Worm (Caenorhabditis elegans): ENCODE measurements around the gene lmd-5.
A peak's percentile ranks its signal among the peaks of the same experiment; 100 is the strongest.

Gene lmd-5

DNA sequence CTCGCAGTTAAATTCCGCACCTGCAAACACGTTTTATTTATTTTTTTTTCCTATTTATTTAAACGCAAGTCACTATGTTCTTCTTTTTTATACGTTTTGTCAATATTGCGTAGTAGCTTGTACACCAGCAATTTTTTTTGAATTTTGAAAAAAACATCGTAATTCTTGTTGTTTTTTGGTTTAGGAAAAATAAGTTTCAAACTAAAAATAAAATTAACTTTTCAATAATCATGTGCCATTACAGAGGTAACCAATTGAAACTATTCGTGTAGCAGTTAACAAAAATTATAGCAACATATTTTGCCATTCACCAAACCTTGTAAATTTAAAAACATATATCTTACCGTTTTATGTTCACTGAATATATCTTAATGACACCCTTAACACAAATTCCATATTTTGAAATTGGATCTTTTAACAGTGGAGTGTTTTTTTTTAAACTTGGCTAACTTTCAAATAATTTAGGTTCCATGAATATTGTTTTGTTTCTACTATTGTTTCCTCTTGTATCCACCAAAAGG lies at the start of gene lmd-5:
TSS of gene lmd-5 (plus strand) at position 471 of the 521 bp plus-strand sequence.
- TF ChIP-seq him-1 (tag; optimal IDR thresholded peaks at IDR 0.05) (no peak), W03F9.2 (tag; optimal IDR thresholded peaks at IDR 0.05) (no peak), dao-5 (tag; optimal IDR thresholded peaks at IDR 0.05) (no peak)

DNA sequence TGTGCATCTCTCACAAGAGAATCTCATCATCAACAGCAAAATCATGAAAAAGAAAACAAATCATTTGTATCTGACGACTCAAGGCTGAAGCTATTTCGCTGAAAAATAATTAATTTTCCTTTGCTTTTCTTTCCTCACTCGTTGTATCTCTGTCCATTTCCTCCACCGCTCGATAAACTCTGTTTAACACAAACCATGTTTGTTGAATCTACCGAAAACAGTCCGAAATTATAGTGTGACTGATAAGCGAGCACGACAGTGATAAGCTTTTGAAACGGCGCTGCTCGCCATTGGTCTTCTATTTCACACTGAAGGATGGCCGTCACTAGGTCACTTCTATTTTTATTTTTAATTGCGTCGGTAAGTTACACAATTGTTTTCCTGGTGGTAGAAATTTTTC lies 47.8 kb upstream of the lmd-5 start, which contains the start of gene npa-1:
TSS of gene npa-1 (plus strand) at position 142 of the 400 bp plus-strand sequence.
- TF ChIP-seq him-1 (tag; optimal IDR thresholded peaks at IDR 0.05) = no peak
- TF ChIP-seq W03F9.2 (tag; optimal IDR thresholded peaks at IDR 0.05) = no peak
- TF ChIP-seq dao-5 (tag; optimal IDR thresholded peaks at IDR 0.05) = no peak

DNA sequence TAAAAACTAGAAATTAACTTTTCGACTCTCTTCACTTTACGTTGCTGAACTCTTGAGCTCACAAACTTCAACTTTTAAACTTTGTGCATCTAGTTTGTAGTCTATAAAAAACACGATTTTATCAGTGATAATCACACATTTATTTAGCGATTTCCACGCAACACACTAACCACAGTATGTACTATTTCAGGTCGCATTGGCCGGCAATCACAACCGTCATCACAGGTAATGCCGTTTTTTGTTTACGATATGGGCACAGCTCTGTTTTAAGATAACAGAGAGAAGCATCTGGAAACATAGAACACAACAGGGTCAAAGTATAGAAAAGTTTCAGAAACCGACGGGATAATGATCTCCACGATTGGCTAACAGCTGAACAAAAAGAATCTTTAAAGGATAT lies 47.3 kb upstream of the lmd-5 start:
- no peak for TF ChIP-seq W03F9.2 (tag; optimal IDR thresholded peaks at IDR 0.05)
- TF ChIP-seq him-1 (tag; optimal IDR thresholded peaks at IDR 0.05) = no peak
- no peak for TF ChIP-seq dao-5 (tag; optimal IDR thresholded peaks at IDR 0.05)

- no peak for TF ChIP-seq dao-5 (tag; optimal IDR thresholded peaks at IDR 0.05)
- no peak for TF ChIP-seq W03F9.2 (tag; optimal IDR thresholded peaks at IDR 0.05)
- TF ChIP-seq him-1 (tag; optimal IDR thresholded peaks at IDR 0.05) = no peak
Observed at ce11 chrV:7078765-7079164, 44.7 kb upstream of the lmd-5 start.

DNA sequence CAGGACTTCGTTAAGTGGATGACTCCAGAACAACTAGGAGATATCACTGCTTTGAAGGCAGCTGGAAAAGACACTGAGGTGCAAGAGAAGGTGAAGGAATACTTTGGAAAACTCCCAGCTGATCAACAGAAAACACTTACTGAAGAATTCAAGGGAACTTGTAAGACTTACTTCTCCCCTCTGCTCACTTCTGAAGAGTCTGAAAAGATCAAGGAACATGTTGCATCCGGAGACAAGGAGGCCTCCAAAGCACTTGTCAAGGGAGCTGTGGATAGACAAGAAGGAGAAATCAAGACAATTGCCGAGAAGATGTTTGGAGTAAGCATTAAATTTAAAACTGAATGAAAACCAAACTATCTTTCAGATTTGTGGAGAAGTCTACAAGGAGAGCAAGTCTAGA lies 44.1 kb upstream of the lmd-5 start:
- TF ChIP-seq W03F9.2 (tag; optimal IDR thresholded peaks at IDR 0.05) (no peak), dao-5 (tag; optimal IDR thresholded peaks at IDR 0.05) (no peak), him-1 (tag; optimal IDR thresholded peaks at IDR 0.05) (no peak)

- peak; percentile 55 for TF ChIP-seq W03F9.2 (tag; optimal IDR thresholded peaks at IDR 0.05)
- TF ChIP-seq him-1 (tag; optimal IDR thresholded peaks at IDR 0.05) = peak; percentile 0
- TF ChIP-seq dao-5 (tag; optimal IDR thresholded peaks at IDR 0.05) = no peak
Observed at ce11 chrV:7084612-7085139, 38.8 kb upstream of the lmd-5 start, which contains the start of gene mys-1. TSS of gene mys-1 (minus strand) at chrV:7084662.

- TF ChIP-seq dao-5 (tag; optimal IDR thresholded peaks at IDR 0.05) = no peak
- TF ChIP-seq him-1 (tag; optimal IDR thresholded peaks at IDR 0.05) = no peak
- TF ChIP-seq W03F9.2 (tag; optimal IDR thresholded peaks at IDR 0.05) = no peak
Observed at ce11 chrV:7085518-7086104, 37.8 kb upstream of the lmd-5 start, which contains the start of gene VC5.2. TSS of gene VC5.2 (plus strand) at chrV:7085956.

DNA sequence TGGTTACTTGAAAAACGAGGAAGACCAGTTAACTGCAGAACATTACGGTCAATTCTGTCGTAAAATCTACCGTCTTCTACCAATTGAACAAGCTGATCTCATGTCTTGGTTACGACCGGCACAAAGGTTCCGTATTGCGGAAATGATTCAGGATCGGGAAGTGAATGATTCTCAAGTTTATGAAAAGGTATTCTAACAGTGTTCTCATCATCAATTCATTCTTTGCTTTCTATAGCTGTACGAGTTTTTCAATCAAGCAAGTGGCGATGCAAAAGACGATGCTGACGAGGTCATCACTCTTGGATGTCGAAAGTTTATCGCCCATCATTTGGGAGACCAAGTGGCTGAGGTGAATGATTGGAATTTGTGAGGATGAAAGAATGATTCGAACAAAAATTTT lies 36.1 kb upstream of the lmd-5 start:
- TF ChIP-seq W03F9.2 (tag; optimal IDR thresholded peaks at IDR 0.05) (no peak), dao-5 (tag; optimal IDR thresholded peaks at IDR 0.05) (no peak), him-1 (tag; optimal IDR thresholded peaks at IDR 0.05) (no peak)

- TF ChIP-seq him-1 (tag; optimal IDR thresholded peaks at IDR 0.05) = no peak
- TF ChIP-seq W03F9.2 (tag; optimal IDR thresholded peaks at IDR 0.05) = peak; percentile 7
Observed at ce11 chrV:7089217-7089616, 34.2 kb upstream of the lmd-5 start.

ce11 chrV:7091287-7091686 lies 32.2 kb upstream of the lmd-5 start, which contains the start of gene nhr-286:
TSS of gene nhr-286 (minus strand) at chrV:7091610.
- TF ChIP-seq him-1 (tag; optimal IDR thresholded peaks at IDR 0.05) (no peak), W03F9.2 (tag; optimal IDR thresholded peaks at IDR 0.05) (no peak), dao-5 (tag; optimal IDR thresholded peaks at IDR 0.05) (no peak)

DNA sequence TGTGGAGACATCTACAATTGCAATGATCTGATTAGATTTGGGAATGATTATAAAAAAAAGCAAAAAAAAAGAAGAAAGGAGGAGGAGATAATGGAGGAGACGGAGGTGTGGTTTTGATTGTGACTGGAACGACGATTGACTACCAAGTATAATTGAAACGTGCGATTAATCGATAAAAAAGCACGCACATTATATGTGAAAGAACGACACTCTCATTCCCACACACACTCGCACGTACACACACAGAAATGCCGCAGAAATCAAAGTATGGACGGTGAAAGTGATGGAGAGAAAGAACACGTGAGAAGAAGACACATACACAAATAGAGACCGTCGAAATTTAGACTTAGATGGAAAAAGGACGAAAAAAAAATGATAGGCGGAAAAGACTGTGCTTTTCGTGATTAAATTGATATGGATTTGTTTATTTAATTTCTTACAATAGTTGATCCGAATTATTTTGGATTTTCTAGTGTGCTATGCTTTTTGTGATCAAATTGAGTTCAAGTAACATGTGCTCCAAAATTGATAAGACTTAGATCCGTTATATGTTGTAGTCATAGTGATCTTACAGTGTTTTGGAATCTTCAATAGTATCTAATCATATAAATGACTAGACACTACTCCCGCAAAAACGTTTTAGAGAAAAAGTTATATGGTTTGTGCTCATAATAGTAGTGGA lies 29.6 kb upstream of the lmd-5 start, which contains the start of gene nhr-135:
TSS of gene nhr-135 (minus strand) at position 51 of the 682 bp plus-strand sequence.
- TF ChIP-seq him-1 (tag; optimal IDR thresholded peaks at IDR 0.05) (no peak), dao-5 (tag; optimal IDR thresholded peaks at IDR 0.05) (no peak), W03F9.2 (tag; optimal IDR thresholded peaks at IDR 0.05) (peak; percentile 42)

DNA sequence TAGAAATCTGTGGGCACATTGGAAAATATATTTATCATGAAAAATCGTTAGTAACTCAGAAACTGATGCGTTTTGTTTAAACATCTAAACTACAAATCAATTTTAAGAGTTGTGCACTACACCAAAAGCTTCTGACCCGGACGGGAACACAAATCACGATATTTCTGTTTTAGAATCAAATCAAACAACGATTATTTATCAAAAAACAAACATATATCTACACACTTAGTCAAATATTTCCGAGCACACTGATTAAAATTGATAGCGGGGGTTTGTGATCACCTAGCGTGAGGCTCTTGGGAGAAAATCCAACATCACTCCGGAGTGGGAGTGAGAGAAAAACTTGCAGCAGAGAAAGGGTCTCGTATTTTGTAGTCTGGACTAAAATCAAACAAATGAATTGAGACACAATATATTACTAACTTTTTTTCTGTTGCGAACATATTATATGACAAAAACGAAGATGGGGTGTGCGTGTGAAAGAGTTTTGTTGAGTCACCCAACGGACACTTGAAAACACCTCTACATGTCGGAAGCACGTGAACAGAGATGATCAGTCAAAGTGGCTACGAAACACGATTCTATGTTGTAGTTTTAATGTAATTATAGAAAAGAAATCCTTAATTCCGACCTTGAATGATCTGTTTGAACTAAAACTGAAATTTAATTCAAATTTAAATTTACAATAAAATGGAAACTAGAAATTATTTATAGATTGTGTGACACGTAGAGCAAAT lies 28.0 kb upstream of the lmd-5 start:
- TF ChIP-seq dao-5 (tag; optimal IDR thresholded peaks at IDR 0.05) (no peak), W03F9.2 (tag; optimal IDR thresholded peaks at IDR 0.05) (no peak), him-1 (tag; optimal IDR thresholded peaks at IDR 0.05) (no peak)

DNA sequence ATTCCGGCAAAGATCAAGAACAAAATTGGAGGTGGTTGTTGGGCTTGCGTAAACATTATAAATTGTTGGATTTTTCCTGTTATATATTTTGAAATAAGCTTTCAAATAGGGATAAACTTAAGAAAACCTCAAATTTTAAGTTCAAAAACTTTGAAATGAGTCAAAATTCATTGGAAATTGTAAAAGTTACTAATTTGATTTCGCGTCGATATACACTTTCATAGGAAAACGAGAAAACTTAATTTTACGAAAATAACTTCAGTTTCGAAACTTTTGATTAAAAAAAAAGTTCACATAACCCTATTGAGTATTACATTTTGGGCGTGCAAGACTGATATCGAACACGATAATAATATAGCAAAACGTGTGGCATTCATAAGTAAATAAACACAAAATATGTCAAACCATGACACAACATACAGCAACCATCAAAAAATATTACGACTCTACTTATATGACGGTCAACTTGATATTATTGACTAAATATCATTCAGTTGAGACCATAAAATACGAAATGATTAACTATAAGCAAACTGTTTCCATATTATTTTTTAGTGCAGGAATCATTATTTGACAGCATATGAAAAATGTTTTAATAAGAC lies 27.2 kb upstream of the lmd-5 start:
- TF ChIP-seq W03F9.2 (tag; optimal IDR thresholded peaks at IDR 0.05) = no peak
- no peak for TF ChIP-seq him-1 (tag; optimal IDR thresholded peaks at IDR 0.05)
- no peak for TF ChIP-seq dao-5 (tag; optimal IDR thresholded peaks at IDR 0.05)

Measured in whole organism, L4/young adult.